Worm (Caenorhabditis elegans) whole organism, early embryonic: ENCODE measurements around the gene cbs-1.

Source experiments
- ama-1 ChIP-seq: fragments of 150-350 bp; optimal IDR thresholded peaks from 2 replicates; lab custom pipeline; 2014
- ceh-13 ChIP-seq: fragments of 200-800 bp; sonication (Bioruptor generic); optimal IDR thresholded peaks from 2 replicates; lab custom pipeline; 2018; ENCODE audit warnings: mild to moderate bottlenecking, missing genetic modification characterization, missing compliant biosample characterization
- ets-7 ChIP-seq: sonication (generic microtip); optimal IDR thresholded peaks from 2 replicates; lab custom pipeline; 2016; ENCODE audit warnings: missing genotype, missing genetic modification characterization, missing compliant biosample characterization
- flt-1 ChIP-seq: fragments of 200-800 bp; sonication (Bioruptor generic); IDR thresholded peaks from 2 replicates; pipeline ENCODE4 v1.3.6; 2022; ENCODE audit warnings: missing genetic modification characterization, missing compliant biosample characterization
- hmbx-1 ChIP-seq: sonication (generic microtip); optimal IDR thresholded peaks from 2 replicates; lab custom pipeline; 2016; ENCODE audit warnings: mild to moderate bottlenecking, missing genetic modification characterization, missing compliant biosample characterization
- scrt-1 ChIP-seq: fragments of 200-800 bp; sonication (Bioruptor generic); IDR thresholded peaks from 2 replicates; pipeline ENCODE4 v1.3.6; 2022; ENCODE audit warnings: missing genetic modification characterization, missing compliant biosample characterization
- tbx-11 ChIP-seq: fragments of 200-800 bp; sonication (Bioruptor generic); IDR thresholded peaks from 2 replicates; pipeline ENCODE4 v1.3.6; 2022; ENCODE audit warnings: missing genetic modification characterization, missing compliant biosample characterization
- tra-4 ChIP-seq: sonication (generic microtip); optimal IDR thresholded peaks from 2 replicates; lab custom pipeline; 2017; ENCODE audit warnings: missing genetic modification characterization, missing compliant biosample characterization

DNA sequence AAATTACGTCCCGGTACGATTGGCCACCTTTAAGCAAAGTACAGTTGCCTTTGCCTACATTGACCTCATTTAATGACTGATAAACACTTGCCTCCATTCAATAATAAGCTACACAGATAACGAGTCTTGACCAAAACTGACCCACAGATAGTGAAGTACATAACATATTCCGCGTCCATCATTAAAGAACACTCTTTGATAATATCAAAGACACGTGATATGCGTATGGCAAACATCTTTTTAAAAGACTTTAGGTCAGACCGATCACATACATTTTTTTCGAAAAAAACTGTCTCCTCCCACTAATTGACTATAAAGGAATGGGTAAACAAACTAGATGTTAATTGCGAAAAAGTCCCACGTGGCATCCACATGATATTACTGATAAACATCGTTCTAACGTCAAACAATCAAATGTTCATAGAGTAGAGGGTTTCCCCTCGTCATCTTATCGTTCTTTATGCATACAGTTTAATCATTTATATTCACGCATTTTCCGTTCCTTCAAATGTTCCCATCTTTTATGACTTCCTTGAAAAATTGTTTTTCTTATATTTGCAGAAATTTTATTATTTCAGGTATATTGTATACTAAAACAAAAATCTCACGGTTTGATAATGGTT, 30.1 kb downstream of the cbs-1 start, which contains the start of gene W07E11.1:
- no peak for TF ChIP-seq tra-4
- TF ChIP-seq ets-7 (tag; lab: Kevin White, UChicago): no peak
- no peak for TF ChIP-seq ceh-13 (GFP tag; lab: Kevin White, UChicago)
- no peak for TF ChIP-seq tbx-11 (GFP tag; lab: Robert Waterston, UW)
- no peak for TF ChIP-seq scrt-1 (GFP tag; lab: Robert Waterston, UW)
- TF ChIP-seq hmbx-1 (tag; lab: Kevin White, UChicago): no peak
- no peak for TF ChIP-seq flt-1 (GFP tag; lab: Robert Waterston, UW)
- TF ChIP-seq ama-1: no peak
